Fruit fly (Drosophila melanogaster) whole organism: ENCODE measurements around the gene Aef1.

ENCODE experiments used
- Dll ChIP-seq: fragments of >200 bp; optimal IDR thresholded peaks from 2 replicates; lab custom pipeline; 2017
- EcR ChIP-seq, 2 experiments: fragments of >200 bp; optimal IDR thresholded peaks; 2 replicates each; lab custom pipeline; 2017; ENCODE audit warnings: missing biosample characterization in 2 of 2, missing genetic modification characterization in 2 of 2, missing genetic modification reagents in 2 of 2
- usp ChIP-seq: fragments of >200 bp; optimal IDR thresholded peaks from 2 replicates; lab custom pipeline; 2017; ENCODE audit warnings: missing biosample characterization, missing genetic modification characterization, mixed read lengths

- TF ChIP-seq EcR (GFP tag; optimal IDR thresholded peaks at IDR 0.05; lab: Kevin White, UChicago) (no peak), usp (GFP tag; lab: Kevin White, UChicago) (no peak), Dll (no peak)
Measured at dm6 chr3L:21476429-21477006, 43.3 kb downstream of the Aef1 start, which contains the start of gene croc.
